Worm (Caenorhabditis elegans): ENCODE measurements around the gene srbc-30.

Gene srbc-30

ce11 chrV:3451646-3452045, 28.6 kb downstream of the srbc-30 start:
- TF ChIP-seq nfyb-1 (GFP tag; IDR thresholded peaks at IDR 0.05): no peak
- no peak for TF ChIP-seq rcor-1 (GFP tag; IDR thresholded peaks at IDR 0.05)
- TF ChIP-seq lin-26 (GFP tag; IDR thresholded peaks at IDR 0.05): no peak
- no peak for TF ChIP-seq dpl-1 (GFP tag; optimal IDR thresholded peaks at IDR 0.05)
- TF ChIP-seq ZK185.1 (tag; optimal IDR thresholded peaks at IDR 0.05; ENCODE audit: poor library complexity, severe bottlenecking): no peak

ce11 chrV:3450351-3450750, 29.9 kb downstream of the srbc-30 start:
- TF ChIP-seq pbrm-1 (GFP tag; IDR thresholded peaks at IDR 0.05) (no peak), ceh-79 (tag; optimal IDR thresholded peaks at IDR 0.05) (no peak), egl-18 (GFP tag; IDR thresholded peaks at IDR 0.05) (no peak), mcd-1 (GFP tag; IDR thresholded peaks at IDR 0.05) (no peak), lir-1 (GFP tag; conservative IDR thresholded peaks at IDR 0.05) (no peak), ceh-40 (GFP tag; IDR thresholded peaks at IDR 0.05) (no peak), chd-7 (tag; optimal IDR thresholded peaks at IDR 0.05) (no peak), xnd-1 (tag; optimal IDR thresholded peaks at IDR 0.05) (no peak), madf-10 (tag; optimal IDR thresholded peaks at IDR 0.05) (no peak), F23B12.7 (tag; optimal IDR thresholded peaks at IDR 0.05; ENCODE audit: insufficient read depth) (no peak), T26A5.8 (tag; optimal IDR thresholded peaks at IDR 0.05) (no peak), F57A8.1 (GFP tag; optimal IDR thresholded peaks at IDR 0.05) (no peak), hmg-20 (GFP tag; IDR thresholded peaks at IDR 0.05) (no peak), bed-2 (GFP tag; IDR thresholded peaks at IDR 0.05) (no peak), K11D2.4 (GFP tag; IDR thresholded peaks at IDR 0.05) (no peak)

- no peak for TF ChIP-seq F37B4.10 (GFP tag; IDR thresholded peaks at IDR 0.05)
- no peak for TF ChIP-seq snpc-3.4 (tag; optimal IDR thresholded peaks at IDR 0.05)
Observed at ce11 chrV:3449810-3450209, 30.4 kb downstream of the srbc-30 start.

ce11 chrV:3445090-3445832, 35.0 kb downstream of the srbc-30 start:
- TF ChIP-seq lin-26 (GFP tag; IDR thresholded peaks at IDR 0.05) (0 out of 2 replicates have a peak, but pooled peaks have one; percentile 45), egrh-3 (GFP tag; IDR thresholded peaks at IDR 0.05) (no peak), pbrm-1 (GFP tag; IDR thresholded peaks at IDR 0.05) (no peak)

- TF ChIP-seq nfyb-1 (GFP tag; IDR thresholded peaks at IDR 0.05) (no peak), ceh-91 (GFP tag; IDR thresholded peaks at IDR 0.05) (no peak), lin-35 (GFP tag; optimal IDR thresholded peaks at IDR 0.05) (no peak), efl-1 (GFP tag; optimal IDR thresholded peaks at IDR 0.05) (no peak), mes-4 (tag; optimal IDR thresholded peaks at IDR 0.05) (no peak), ztf-6 (GFP tag; IDR thresholded peaks at IDR 0.05) (no peak), nfya-2 (GFP tag; IDR thresholded peaks at IDR 0.05) (no peak), lir-1 (GFP tag; conservative IDR thresholded peaks at IDR 0.05) (no peak), bed-2 (GFP tag; IDR thresholded peaks at IDR 0.05) (no peak), hlh-12 (tag; optimal IDR thresholded peaks at IDR 0.05) (no peak), chd-7 (tag; optimal IDR thresholded peaks at IDR 0.05) (no peak), F33H1.4 (GFP tag; IDR thresholded peaks at IDR 0.05) (no peak), snpc-1.3 (tag; optimal IDR thresholded peaks at IDR 0.05; ENCODE audit: insufficient read depth) (no peak), ceh-58 (GFP tag; IDR thresholded peaks at IDR 0.05) (no peak), akir-1 (GFP tag; optimal IDR thresholded peaks at IDR 0.05) (no peak), ztf-3 (GFP tag; optimal IDR thresholded peaks at IDR 0.05) (no peak), attf-6 (GFP tag; IDR thresholded peaks at IDR 0.05) (no peak), attf-5 (GFP tag; optimal IDR thresholded peaks at IDR 0.05) (no peak)
Observed at ce11 chrV:3444777-3445089, 35.5 kb downstream of the srbc-30 start, which contains the start of gene cfz-2. Gene cfz-2 (minus strand): TSS chrV:3444877.

All from whole organism, young adult.